Fruit fly (Drosophila melanogaster) whole organism, embryonic: ENCODE results near the gene CG43448.

Experiments
- CG10565 ChIP-seq: fragments of 200-800 bp; sonication (Bioruptor generic); optimal IDR thresholded peaks from 3 replicates; lab custom pipeline; 2016; ENCODE audit warnings: missing biosample characterization, mild to moderate bottlenecking, missing genetic modification characterization
- CG15269 ChIP-seq: fragments of 200-800 bp; sonication (Bioruptor generic); optimal IDR thresholded peaks from 2 replicates; lab custom pipeline; 2018; ENCODE audit warnings: missing biosample characterization, mild to moderate bottlenecking, missing genetic modification characterization, moderate library complexity
- CG4360 ChIP-seq: fragments of 200-800 bp; sonication (Bioruptor generic); IDR thresholded peaks from 2 replicates; pipeline ENCODE4 v1.3.6; 2022; ENCODE audit warnings: missing biosample characterization, missing genetic modification characterization
- Chrac-16 ChIP-seq: fragments of 200-800 bp; sonication (Bioruptor generic); optimal IDR thresholded peaks from 3 replicates; lab custom pipeline; 2016; ENCODE audit warnings: missing biosample characterization, missing genetic modification characterization
- Dad ChIP-seq: fragments of 200-800 bp; sonication (Bioruptor generic); optimal IDR thresholded peaks from 3 replicates; lab custom pipeline; 2016; ENCODE audit warnings: missing biosample characterization, missing genetic modification characterization
- Max ChIP-seq: fragments of 200-800 bp; sonication (Bioruptor generic); optimal IDR thresholded peaks from 2 replicates; lab custom pipeline; 2016; ENCODE audit warnings: missing biosample characterization, mild to moderate bottlenecking, missing genetic modification characterization
- Myb ChIP-seq: fragments of 200-800 bp; sonication (Bioruptor generic); optimal IDR thresholded peaks from 2 replicates; lab custom pipeline; 2016; ENCODE audit warnings: missing biosample characterization, missing genetic modification characterization
- Pdp1 ChIP-seq, 2 experiments: fragments of 200-800 bp; sonication (Bioruptor generic); optimal IDR thresholded peaks; 3 replicates each; lab custom pipeline; 2016; ENCODE audit warnings: missing biosample characterization in 2 of 2, missing genetic modification characterization in 2 of 2, mild to moderate bottlenecking in 1 of 2, moderate library complexity in 1 of 2
- ac ChIP-seq: fragments of 200-800 bp; sonication (Bioruptor generic); optimal IDR thresholded peaks from 3 replicates; lab custom pipeline; 2017; ENCODE audit warnings: missing biosample characterization, mild to moderate bottlenecking, missing genetic modification characterization
- gcm ChIP-seq: fragments of 200-800 bp; sonication (Bioruptor generic); optimal IDR thresholded peaks from 2 replicates; lab custom pipeline; 2019; ENCODE audit warnings: missing biosample characterization, mild to moderate bottlenecking, missing genetic modification characterization, moderate library complexity
- hbn ChIP-seq: fragments of 200-800 bp; sonication (Bioruptor generic); IDR thresholded peaks from 2 replicates; pipeline ENCODE4 v1.3.6; 2022; ENCODE audit warnings: missing biosample characterization, missing genetic modification characterization; ENCODE audit not compliant: partially characterized antibody
- ken ChIP-seq: fragments of 200-800 bp; sonication (Bioruptor generic); IDR thresholded peaks from 3 replicates; pipeline ENCODE4 v1.3.6; 2022; ENCODE audit warnings: missing biosample characterization, missing genetic modification characterization
- tio ChIP-seq: fragments of 200-800 bp; sonication (Bioruptor generic); optimal IDR thresholded peaks from 2 replicates; lab custom pipeline; 2017; ENCODE audit warnings: missing biosample characterization, missing genetic modification characterization, inconsistent platforms

DNA sequence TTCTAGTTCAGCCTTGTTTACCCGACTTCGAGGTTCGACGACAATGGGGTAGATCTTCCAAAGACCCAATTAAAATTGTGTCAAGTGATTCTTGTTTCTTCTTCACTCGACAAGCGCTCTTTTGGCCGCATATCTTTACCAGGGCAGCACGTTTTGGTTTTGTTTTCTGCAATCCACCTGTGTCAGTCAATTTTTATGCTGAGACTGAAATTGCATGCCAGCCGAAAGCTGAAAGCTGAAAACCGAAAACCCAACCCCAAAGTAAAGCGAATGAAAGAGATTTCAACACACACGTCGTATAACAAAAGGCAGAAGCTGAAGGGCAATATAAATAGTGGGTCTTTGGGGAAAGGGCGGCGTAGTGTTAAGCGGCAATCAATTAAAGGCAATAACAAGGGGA, 48.1 kb downstream of the CG43448 start:
- TF ChIP-seq Chrac-16, result no peak
- no peak for TF ChIP-seq CG4360 (GFP tag; lab: Robert Waterston, UW)
- TF ChIP-seq ac (GFP tag; lab: Kevin White, UChicago), result no peak
- TF ChIP-seq Max (GFP tag; lab: Kevin White, UChicago), result no peak
- TF ChIP-seq CG10565 (GFP tag; lab: Kevin White, UChicago), result no peak
- no peak for TF ChIP-seq Myb (GFP tag; lab: Kevin White, UChicago)
- TF ChIP-seq Pdp1 (GFP tag; optimal IDR thresholded peaks at IDR 0.05; lab: Kevin White, UChicago), result no peak
- no peak for TF ChIP-seq ken (GFP tag; lab: Robert Waterston, UW)
- TF ChIP-seq tio (GFP tag; lab: Kevin White, UChicago), result no peak
- no peak for TF ChIP-seq Dad (GFP tag; lab: Kevin White, UChicago)
- no peak for TF ChIP-seq gcm (GFP tag; lab: Kevin White, UChicago)
- TF ChIP-seq hbn, result no peak
- no peak for TF ChIP-seq CG15269 (tag; lab: Kevin White, UChicago)
